Fruit fly (Drosophila melanogaster): ENCODE results near the gene CG8607.
A peak's percentile ranks its signal among the peaks of the same experiment; 100 is the strongest.

Gene CG8607

DNA sequence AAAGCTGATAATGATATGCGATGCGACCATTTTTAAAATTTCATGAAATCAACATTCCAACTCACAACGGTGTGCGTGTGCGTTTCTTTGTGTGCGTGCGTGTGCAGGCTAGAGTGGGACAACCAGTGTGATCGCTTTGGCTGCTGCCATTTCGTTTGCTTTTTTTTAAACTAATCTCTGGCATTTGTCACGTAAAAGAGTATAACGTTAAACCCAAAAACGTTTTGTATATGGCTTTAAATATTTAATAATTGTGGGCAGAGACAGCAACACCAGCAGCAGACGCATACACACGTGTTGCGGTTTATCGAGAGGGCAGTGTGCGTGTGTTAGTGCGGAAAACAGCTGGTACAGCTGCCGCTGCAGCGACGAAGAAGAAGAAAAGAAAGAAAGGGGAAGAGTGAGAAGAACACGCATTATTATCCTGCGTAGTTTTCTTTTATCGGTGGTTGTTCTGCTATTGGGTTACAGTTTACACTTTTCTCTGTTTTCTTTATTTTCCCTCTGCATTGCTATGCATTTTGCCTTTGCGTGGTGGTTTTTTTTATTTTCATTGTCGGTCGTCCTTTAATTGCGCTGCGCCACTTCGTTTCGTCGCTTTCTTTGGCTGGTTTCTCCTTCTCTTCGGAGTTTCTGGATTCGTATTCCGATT is 50.5 kb downstream of the CG8607 start (continued):
- no peak for TF ChIP-seq sc (optimal IDR thresholded peaks at IDR 0.05)
- TF ChIP-seq sc (GFP tag; optimal IDR thresholded peaks at IDR 0.05): no peak
- TF ChIP-seq lbe (GFP tag; optimal IDR thresholded peaks at IDR 0.05): no peak
- TF ChIP-seq CG4328 (GFP tag; optimal IDR thresholded peaks at IDR 0.05): no peak
- TF ChIP-seq Xrp1 (GFP tag; IDR thresholded peaks at IDR 0.05): no peak
- TF ChIP-seq jigr1 (GFP tag; IDR thresholded peaks at IDR 0.05): no peak
- no peak for TF ChIP-seq br (optimal IDR thresholded peaks at IDR 0.05)
- TF ChIP-seq CG12659 (GFP tag; optimal IDR thresholded peaks at IDR 0.05): peak; percentile 37
- TF ChIP-seq slbo (GFP tag; IDR thresholded peaks at IDR 0.05): no peak
- TF ChIP-seq Hey (tag; optimal IDR thresholded peaks at IDR 0.05): no peak
- no peak for TF ChIP-seq Lim3 (GFP tag; IDR thresholded peaks at IDR 0.05)
- TF ChIP-seq org-1 (GFP tag; optimal IDR thresholded peaks at IDR 0.05): no peak
- peak; percentile 26 for TF ChIP-seq Nf-YC (tag; optimal IDR thresholded peaks at IDR 0.05)
- no peak for TF ChIP-seq CG32532 (GFP tag; IDR thresholded peaks at IDR 0.05)
- no peak for TF ChIP-seq CG10565 (GFP tag; optimal IDR thresholded peaks at IDR 0.05)
- TF ChIP-seq CG18619 (GFP tag; optimal IDR thresholded peaks at IDR 0.05): no peak
- no peak for TF ChIP-seq ind (GFP tag; optimal IDR thresholded peaks at IDR 0.05)
- TF ChIP-seq nmo (GFP tag; optimal IDR thresholded peaks at IDR 0.05): peak; percentile 45
- TF ChIP-seq chinmo (GFP tag; IDR thresholded peaks at IDR 0.05; ENCODE audit: partially characterized antibody): peak; percentile 87
- no peak for TF ChIP-seq Hand (GFP tag; optimal IDR thresholded peaks at IDR 0.05)
- no peak for TF ChIP-seq CG12236 (GFP tag; optimal IDR thresholded peaks at IDR 0.05)
- peak; percentile 95 for TF ChIP-seq CG8478 (optimal IDR thresholded peaks at IDR 0.05)
- TF ChIP-seq Eip74EF (GFP tag; optimal IDR thresholded peaks at IDR 0.05): no peak
- TF ChIP-seq usp (GFP tag; optimal IDR thresholded peaks at IDR 0.05): no peak
- peak; percentile 9 for TF ChIP-seq Sin3A (optimal IDR thresholded peaks at IDR 0.05)
- TF ChIP-seq CG11560 (tag; IDR thresholded peaks at IDR 0.05): no peak
- TF ChIP-seq maf-S (GFP tag; optimal IDR thresholded peaks at IDR 0.05): no peak
- peak; percentile 24 for TF ChIP-seq CG15696 (tag; optimal IDR thresholded peaks at IDR 0.05)
- no peak for TF ChIP-seq MTF-1 (GFP tag; optimal IDR thresholded peaks at IDR 0.05; ENCODE audit: borderline replicate concordance)
- TF ChIP-seq fd64A (GFP tag; optimal IDR thresholded peaks at IDR 0.05): no peak
- TF ChIP-seq CG6272 (GFP tag; IDR thresholded peaks at IDR 0.05): no peak
- TF ChIP-seq CG10366 (GFP tag; IDR thresholded peaks at IDR 0.05): no peak
- TF ChIP-seq CG12769 (tag; optimal IDR thresholded peaks at IDR 0.05): no peak
- TF ChIP-seq twi (tag; optimal IDR thresholded peaks at IDR 0.05): peak; percentile 71
- TF ChIP-seq pita (GFP tag; optimal IDR thresholded peaks at IDR 0.05): no peak
- TF ChIP-seq Atf3 (GFP tag; optimal IDR thresholded peaks at IDR 0.05): no peak
- peak; percentile 44 for TF ChIP-seq kni (GFP tag; optimal IDR thresholded peaks at IDR 0.05)
- no peak for TF ChIP-seq Dad (GFP tag; optimal IDR thresholded peaks at IDR 0.05)
- no peak for TF ChIP-seq CG12391 (tag; optimal IDR thresholded peaks at IDR 0.05)
- no peak for TF ChIP-seq Dek (tag; optimal IDR thresholded peaks at IDR 0.05)
- no peak for TF ChIP-seq CG11398 (GFP tag; optimal IDR thresholded peaks at IDR 0.05)
- TF ChIP-seq CG3065 (GFP tag; optimal IDR thresholded peaks at IDR 0.05): no peak
- TF ChIP-seq CG16813 (GFP tag; IDR thresholded peaks at IDR 0.05; ENCODE audit: partially characterized antibody): no peak
- TF ChIP-seq D (optimal IDR thresholded peaks at IDR 0.05): no peak
- no peak for TF ChIP-seq D (GFP tag; optimal IDR thresholded peaks at IDR 0.05)
- TF ChIP-seq sna (GFP tag; IDR thresholded peaks at IDR 0.05; ENCODE audit: partially characterized antibody): no peak
- TF ChIP-seq peb (GFP tag; IDR thresholded peaks at IDR 0.05): no peak
- no peak for TF ChIP-seq B-H1 (GFP tag; IDR thresholded peaks at IDR 0.05)
- TF ChIP-seq Lpt (GFP tag; optimal IDR thresholded peaks at IDR 0.05): no peak
- TF ChIP-seq CG1603 (tag; optimal IDR thresholded peaks at IDR 0.05): peak; percentile 26
- no peak for TF ChIP-seq CG1024 (GFP tag; IDR thresholded peaks at IDR 0.05)
- peak; percentile 18 for TF ChIP-seq lab (GFP tag; optimal IDR thresholded peaks at IDR 0.05)
